Worm (Caenorhabditis elegans) whole organism, midembryonic: Measurements from ENCODE around the gene fask-1.

ENCODE experiments used
- klf-2 ChIP-seq: fragments of 200-800 bp; sonication (Bioruptor generic); conservative IDR thresholded peaks from 2 replicates; pipeline ENCODE4 v1.3.6; 2022; ENCODE audit warnings: missing genetic modification reagents, missing genetic modification characterization, missing compliant biosample characterization
- tab-1 ChIP-seq: fragments of 200-800 bp; sonication (Bioruptor generic); IDR thresholded peaks from 2 replicates; pipeline ENCODE4 v1.3.6; 2022; ENCODE audit warnings: missing genetic modification characterization, missing compliant biosample characterization
- ztf-23 ChIP-seq: fragments of 200-800 bp; sonication (Bioruptor generic); IDR thresholded peaks from 2 replicates; pipeline ENCODE4 v1.3.6; 2022; ENCODE audit warnings: missing genetic modification reagents, missing genetic modification characterization, missing compliant biosample characterization
- ztf-29 ChIP-seq: fragments of 200-800 bp; sonication (Bioruptor generic); IDR thresholded peaks from 2 replicates; pipeline ENCODE4 v1.3.6; 2022; ENCODE audit warnings: missing genetic modification reagents, missing genetic modification characterization, missing compliant biosample characterization

DNA sequence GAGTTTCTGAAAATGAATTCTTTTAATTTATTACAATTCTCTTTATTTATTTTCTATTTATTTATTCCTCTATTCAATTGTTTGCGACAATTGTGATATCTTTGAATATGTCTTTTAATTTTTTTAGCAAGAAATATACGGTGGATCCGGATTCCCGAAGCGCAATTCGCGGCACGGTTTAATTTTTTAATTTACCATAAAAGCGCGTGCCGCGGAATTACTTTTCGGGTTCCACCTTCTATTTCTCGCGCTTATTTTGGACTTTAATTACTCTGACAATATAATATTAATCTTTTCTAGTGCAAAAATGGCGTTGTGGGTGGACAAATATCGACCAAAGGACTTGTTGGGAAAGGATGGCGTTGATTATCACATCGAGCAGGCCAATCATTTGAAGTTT lies 5.1 kb upstream of the fask-1 start, which contains the start of gene rfc-3:
- TF ChIP-seq ztf-23 (GFP tag; lab: Robert Waterston, UW), result no peak
- TF ChIP-seq tab-1, result no peak
- no peak for TF ChIP-seq klf-2 (GFP tag; lab: Robert Waterston, UW)
- no peak for TF ChIP-seq ztf-29 (GFP tag; lab: Robert Waterston, UW)
